Worm (Caenorhabditis elegans) whole organism, young adult: ENCODE measurements around the gene vps-45.

Experiments
- B0035.1 ChIP-seq: sonication (generic microtip); optimal IDR thresholded peaks from 2 replicates; lab custom pipeline; 2016; ENCODE audit warnings: missing genetic modification characterization, mild to moderate bottlenecking, missing compliant biosample characterization, missing genotype, missing genetic modification reagents
- B0336.3 ChIP-seq: fragments of 200-800 bp; sonication (Bioruptor generic); IDR thresholded peaks from 2 replicates; pipeline ENCODE4 v1.3.6; 2022; ENCODE audit warnings: missing genetic modification characterization, missing compliant biosample characterization
- F23B12.7 ChIP-seq: sonication (generic microtip); optimal IDR thresholded peaks from 2 replicates; lab custom pipeline; 2017; ENCODE audit warnings: missing genetic modification characterization, mild to moderate bottlenecking, missing compliant biosample characterization, antibody characterized with exemption, moderate library complexity; ENCODE audit not compliant: insufficient read depth
- F39B2.1 ChIP-seq: fragments of 200-800 bp; sonication (Bioruptor generic); IDR thresholded peaks from 2 replicates; pipeline ENCODE4 v1.3.6; 2022; ENCODE audit warnings: missing genetic modification reagents, missing genetic modification characterization, missing compliant biosample characterization
- F49E8.2 ChIP-seq: sonication (generic microtip); optimal IDR thresholded peaks from 3 replicates; lab custom pipeline; 2017; ENCODE audit warnings: missing genetic modification characterization, mild to moderate bottlenecking, missing compliant biosample characterization, antibody characterized with exemption, moderate library complexity; ENCODE audit not compliant: insufficient read depth
- F57C9.4 ChIP-seq: sonication (generic microtip); optimal IDR thresholded peaks from 2 replicates; lab custom pipeline; 2017; ENCODE audit warnings: mild to moderate bottlenecking, missing genetic modification characterization, missing compliant biosample characterization
- Y56A3A.18 ChIP-seq: fragments of 200-800 bp; sonication (Bioruptor generic); IDR thresholded peaks from 2 replicates; pipeline ENCODE4 v1.3.6; 2022; ENCODE audit warnings: missing genetic modification reagents, missing genetic modification characterization, missing compliant biosample characterization
- Y95B8A.8 ChIP-seq: fragments of 200-800 bp; sonication (Bioruptor generic); IDR thresholded peaks from 2 replicates; pipeline ENCODE4 v1.3.6; 2022; ENCODE audit warnings: missing genetic modification reagents, missing genetic modification characterization, missing compliant biosample characterization
- ZK185.1 ChIP-seq: sonication (generic microtip); optimal IDR thresholded peaks from 2 replicates; lab custom pipeline; 2016; ENCODE audit warnings: mild to moderate bottlenecking, missing genetic modification characterization, missing compliant biosample characterization; ENCODE audit not compliant: poor library complexity, severe bottlenecking
- bed-2 ChIP-seq: fragments of 200-800 bp; sonication (Bioruptor generic); IDR thresholded peaks from 2 replicates; pipeline ENCODE4 v1.3.6; 2022; ENCODE audit warnings: missing genetic modification reagents, missing genetic modification characterization, missing compliant biosample characterization
- ekl-4 ChIP-seq: fragments of 200-800 bp; sonication (Bioruptor generic); IDR thresholded peaks from 2 replicates; pipeline ENCODE4 v1.3.6; 2022; ENCODE audit warnings: missing genetic modification reagents, missing genetic modification characterization, missing compliant biosample characterization
- ets-4 ChIP-seq: fragments of 200-800 bp; sonication (Bioruptor generic); optimal IDR thresholded peaks from 2 replicates; lab custom pipeline; 2018; ENCODE audit warnings: mild to moderate bottlenecking, missing genetic modification characterization, missing compliant biosample characterization
- lin-26 ChIP-seq: fragments of 200-800 bp; sonication (Bioruptor generic); IDR thresholded peaks from 2 replicates; pipeline ENCODE4 v1.3.6; 2022; ENCODE audit warnings: missing genetic modification reagents, missing genetic modification characterization, missing compliant biosample characterization
- lir-1 ChIP-seq: fragments of 200-800 bp; sonication (Bioruptor generic); conservative IDR thresholded peaks from 2 replicates; pipeline ENCODE4 v1.3.6; 2022; ENCODE audit warnings: missing genetic modification reagents, missing genetic modification characterization, missing compliant biosample characterization
- madf-3 ChIP-seq: fragments of 200-800 bp; sonication (Bioruptor generic); IDR thresholded peaks from 2 replicates; pipeline ENCODE4 v1.3.6; 2022; ENCODE audit warnings: missing genetic modification reagents, missing genetic modification characterization, missing compliant biosample characterization
- madf-8 ChIP-seq: fragments of 200-800 bp; sonication (Bioruptor generic); conservative IDR thresholded peaks from 2 replicates; pipeline ENCODE4 v1.3.6; 2022; ENCODE audit warnings: missing genetic modification reagents, missing genetic modification characterization, missing compliant biosample characterization
- mxl-1 ChIP-seq: sonication (generic microtip); optimal IDR thresholded peaks from 2 replicates; lab custom pipeline; 2016; ENCODE audit warnings: missing genetic modification characterization, missing compliant biosample characterization
- nfya-1 ChIP-seq: sonication (generic microtip); optimal IDR thresholded peaks from 2 replicates; lab custom pipeline; 2017; ENCODE audit warnings: antibody characterized with exemption, missing compliant biosample characterization, missing genetic modification characterization, borderline replicate concordance; ENCODE audit not compliant: insufficient read depth
- nhr-80 ChIP-seq: sonication (generic microtip); optimal IDR thresholded peaks from 2 replicates; lab custom pipeline; 2016; ENCODE audit warnings: missing genetic modification characterization, missing compliant biosample characterization
- repo-1 ChIP-seq: sonication (generic microtip); optimal IDR thresholded peaks from 2 replicates; lab custom pipeline; 2017; ENCODE audit warnings: mild to moderate bottlenecking, missing genetic modification characterization, missing compliant biosample characterization
- sdz-38 ChIP-seq: sonication (generic microtip); optimal IDR thresholded peaks from 2 replicates; lab custom pipeline; 2016; ENCODE audit warnings: missing genotype, missing genetic modification characterization, missing compliant biosample characterization
- snpc-1.3 ChIP-seq: sonication (generic microtip); optimal IDR thresholded peaks from 2 replicates; lab custom pipeline; 2017; ENCODE audit warnings: missing genetic modification characterization, mild to moderate bottlenecking, missing compliant biosample characterization, antibody characterized with exemption, moderate library complexity, missing genotype, missing genetic modification reagents; ENCODE audit not compliant: insufficient read depth
- snpc-4 ChIP-seq, 5 experiments: fragments of 150-350 bp in 1 of 5; sonication (generic microtip) in 4 of 5; optimal IDR thresholded peaks; 2 replicates each; lab custom pipeline; 2014 to 2018; ENCODE audit warnings: missing genetic modification characterization in 5 of 5, missing biosample characterization in 3 of 5, antibody characterized with exemption in 2 of 5, mild to moderate bottlenecking in 2 of 5, missing compliant biosample characterization in 2 of 5, missing genotype in 2 of 5, moderate library complexity in 2 of 5, missing genetic modification reagents in 1 of 5
- tbp1 ChIP-seq: fragments of 200-800 bp; sonication (Bioruptor generic); optimal IDR thresholded peaks from 2 replicates; lab custom pipeline; 2018; ENCODE audit warnings: mild to moderate bottlenecking, missing genetic modification characterization, missing compliant biosample characterization
- zfh-2 ChIP-seq: fragments of 200-800 bp; sonication (Bioruptor generic); conservative IDR thresholded peaks from 2 replicates; pipeline ENCODE4 v1.3.6; 2022; ENCODE audit warnings: missing genetic modification reagents, missing genetic modification characterization, missing compliant biosample characterization
- zim-3 ChIP-seq: sonication (generic microtip); optimal IDR thresholded peaks from 2 replicates; lab custom pipeline; 2017; ENCODE audit warnings: mild to moderate bottlenecking, missing genetic modification characterization, moderate library complexity, missing compliant biosample characterization

vps-45 gene

ce11 chrX:977958-978686 lies 3.5 kb upstream of the vps-45 start, which contains the start of gene abhd-3.2 (continued):
- TF ChIP-seq nhr-80 (tag; lab: Kevin White, UChicago) (peak; percentile 98), B0336.3 (peak; percentile 44; the same call in 1 of the 2 replicates), madf-3 (GFP tag; lab: Robert Waterston, UW) (no peak), F49E8.2 (no peak), ets-4 (GFP tag; lab: Kevin White, UChicago) (peak; percentile 82), repo-1 (tag; lab: Kevin White, UChicago) (no peak)

DNA sequence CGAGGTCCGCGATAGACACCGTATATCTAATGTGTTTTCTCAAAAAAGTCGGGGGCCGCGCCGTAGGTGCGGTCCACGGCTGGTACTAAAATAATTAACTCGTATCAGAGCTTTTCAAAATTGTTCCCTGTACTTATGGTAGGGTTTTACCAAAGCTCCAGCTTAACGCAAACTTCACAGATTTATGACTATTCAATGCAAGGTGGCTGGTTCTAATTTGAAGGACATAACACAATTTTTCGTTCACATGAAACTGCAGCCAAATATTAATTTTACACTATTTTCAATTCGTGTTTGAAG lies 538 bp upstream of the vps-45 start:
- TF ChIP-seq snpc-4 (GFP tag; optimal IDR thresholded peaks at IDR 0.05; lab: Kevin White, UChicago) (no peak), snpc-4 (tag; optimal IDR thresholded peaks at IDR 0.05; lab: Kevin White, UChicago) (peak in 2 of 4 experiments; percentile 62 to 72), nfya-1 (no peak), tbp1 (GFP tag; lab: Kevin White, UChicago) (no peak), bed-2 (no peak)
- TF ChIP-seq, all 124 proteins: peak for 1

DNA sequence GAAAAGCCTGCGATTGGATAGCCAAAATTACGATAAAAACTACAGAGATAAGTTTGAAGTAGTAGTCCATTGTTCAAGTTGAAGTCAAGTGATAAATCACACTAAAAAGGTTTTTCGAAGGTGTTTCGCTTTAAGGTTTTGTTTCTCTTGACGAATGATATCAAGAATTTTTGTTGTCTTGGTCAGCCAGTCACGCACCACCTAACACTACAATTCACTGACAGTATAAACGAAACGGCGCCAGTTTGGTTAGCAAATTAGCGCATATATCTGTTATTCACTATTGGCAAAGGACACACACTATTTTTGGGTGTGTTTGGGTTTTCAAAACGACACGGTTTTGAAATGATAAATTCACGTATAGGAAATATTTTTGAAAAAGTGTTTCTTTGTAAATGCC lies 4.6 kb downstream of the vps-45 start, which contains the start of gene C44C1.6:
C44C1.6 (minus strand) TSS at position 199 of the 400 bp plus-strand sequence.
- TF ChIP-seq F23B12.7 (tag; lab: Kevin White, UChicago): no peak
- no peak for TF ChIP-seq nhr-80 (tag; lab: Kevin White, UChicago)
- no peak for TF ChIP-seq Y95B8A.8 (GFP tag; lab: Robert Waterston, UW)
- TF ChIP-seq F57C9.4 (tag; lab: Kevin White, UChicago): no peak
- no peak for TF ChIP-seq ZK185.1 (tag; lab: Kevin White, UChicago)

ce11 chrX:963171-963570 lies 11.5 kb downstream of the vps-45 start, which contains the start of gene ncs-1:
Gene ncs-1 (minus strand): TSS chrX:963271.
- no peak for TF ChIP-seq B0035.1 (tag; lab: Kevin White, UChicago)
- TF ChIP-seq, all 124 proteins: peak for 0

DNA sequence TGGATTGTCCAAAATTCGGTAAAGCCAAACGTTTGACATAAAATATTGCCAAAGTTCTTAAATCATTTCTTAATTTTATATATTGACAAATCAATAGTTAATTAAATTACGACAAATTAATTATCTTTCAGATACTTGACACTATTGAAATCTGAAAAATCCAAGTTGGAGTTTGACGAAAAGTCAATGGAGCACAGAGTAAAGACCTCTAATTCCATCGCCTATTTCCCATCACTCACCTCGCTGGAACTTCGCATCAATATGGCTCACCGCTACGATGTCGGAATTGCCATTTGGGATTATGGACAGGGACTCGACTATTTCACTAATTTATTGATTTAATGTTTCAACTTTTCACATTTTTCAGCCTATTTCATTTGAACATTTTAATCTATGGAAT lies 14.5 kb downstream of the vps-45 start:
- TF ChIP-seq repo-1 (tag; lab: Kevin White, UChicago) (no peak), madf-8 (GFP tag; lab: Robert Waterston, UW) (no peak), zim-3 (tag; lab: Kevin White, UChicago) (no peak), ekl-4 (GFP tag; lab: Robert Waterston, UW) (no peak), mxl-1 (tag; lab: Kevin White, UChicago) (no peak), lir-1 (GFP tag; lab: Robert Waterston, UW) (no peak), Y56A3A.18 (GFP tag; lab: Robert Waterston, UW) (no peak), zfh-2 (no peak), sdz-38 (tag; lab: Kevin White, UChicago) (no peak), F39B2.1 (GFP tag; lab: Robert Waterston, UW) (no peak), nfya-1 (no peak), lin-26 (GFP tag; lab: Robert Waterston, UW) (no peak), snpc-1.3 (no peak)

- no peak for TF ChIP-seq nfya-1
Observed at ce11 chrX:957581-957980, 17.1 kb downstream of the vps-45 start, which contains the start of gene chil-10. Gene chil-10 (plus strand): TSS chrX:957881.
